Fruit fly (Drosophila melanogaster) whole organism, embryonic: Measurements from ENCODE around the gene Df31.

Experiments
- Atf-2 ChIP-seq: fragments of 200-800 bp; sonication (Bioruptor generic); optimal IDR thresholded peaks from 2 replicates; lab custom pipeline; 2016; ENCODE audit warnings: missing biosample characterization, missing genetic modification characterization
- B-H1 ChIP-seq: fragments of 200-800 bp; sonication (Bioruptor generic); IDR thresholded peaks from 3 replicates; pipeline ENCODE4 v1.3.6; 2022; ENCODE audit warnings: missing biosample characterization, missing genetic modification characterization
- Bgb ChIP-seq: fragments of 200-800 bp; sonication (Bioruptor generic); IDR thresholded peaks from 2 replicates; pipeline ENCODE4 v1.3.6; 2022; ENCODE audit warnings: missing biosample characterization, missing genetic modification characterization; ENCODE audit not compliant: partially characterized antibody
- C15 ChIP-seq: fragments of 200-800 bp; sonication (Bioruptor generic); IDR thresholded peaks from 3 replicates; pipeline ENCODE4 v1.3.6; 2022; ENCODE audit warnings: missing biosample characterization, missing genetic modification characterization
- CG10274 ChIP-seq: fragments of 200-800 bp; sonication (Bioruptor generic); optimal IDR thresholded peaks from 3 replicates; lab custom pipeline; 2017; ENCODE audit warnings: missing biosample characterization, mild to moderate bottlenecking, missing genetic modification characterization
- CG10462 ChIP-seq: fragments of 200-800 bp; sonication (Bioruptor generic); optimal IDR thresholded peaks from 2 replicates; lab custom pipeline; 2016; ENCODE audit warnings: missing biosample characterization, missing genetic modification characterization
- CG11398 ChIP-seq: fragments of 200-800 bp; sonication (Bioruptor generic); optimal IDR thresholded peaks from 2 replicates; lab custom pipeline; 2016; ENCODE audit warnings: missing biosample characterization, missing genetic modification characterization
- CG11560 ChIP-seq: fragments of 200-800 bp; sonication (Bioruptor generic); IDR thresholded peaks from 3 replicates; pipeline ENCODE4 v1.3.6; 2022; ENCODE audit warnings: missing biosample characterization, missing genetic modification characterization
- CG12391 ChIP-seq: fragments of 200-800 bp; sonication (Bioruptor generic); optimal IDR thresholded peaks from 3 replicates; lab custom pipeline; 2018; ENCODE audit warnings: missing biosample characterization, mild to moderate bottlenecking, missing genetic modification characterization, moderate library complexity
- CG13894 ChIP-seq: fragments of 200-800 bp; sonication (Bioruptor generic); optimal IDR thresholded peaks from 3 replicates; lab custom pipeline; 2018; ENCODE audit warnings: missing biosample characterization, mild to moderate bottlenecking, missing genetic modification characterization, moderate library complexity
- CG14014 ChIP-seq: fragments of 200-800 bp; sonication (Bioruptor generic); IDR thresholded peaks from 2 replicates; pipeline ENCODE4 v1.3.6; 2022; ENCODE audit warnings: missing biosample characterization, missing genetic modification characterization
- CG17385 ChIP-seq: fragments of 200-800 bp; sonication (Bioruptor generic); optimal IDR thresholded peaks from 3 replicates; lab custom pipeline; 2018; ENCODE audit warnings: missing biosample characterization, mild to moderate bottlenecking, missing genetic modification characterization
- CG31441 ChIP-seq: fragments of 200-800 bp; sonication (Bioruptor generic); IDR thresholded peaks from 2 replicates; pipeline ENCODE4 v1.3.6; 2022; ENCODE audit warnings: missing biosample characterization, missing genetic modification characterization
- CG33213 ChIP-seq: fragments of 200-800 bp; sonication (Bioruptor generic); optimal IDR thresholded peaks from 3 replicates; lab custom pipeline; 2016; ENCODE audit warnings: missing biosample characterization, missing genetic modification characterization
- CG33557 ChIP-seq: fragments of 200-800 bp; sonication (Bioruptor generic); optimal IDR thresholded peaks from 2 replicates; lab custom pipeline; 2019; ENCODE audit warnings: missing biosample characterization, mild to moderate bottlenecking, missing genetic modification characterization, moderate library complexity
- CG34422 ChIP-seq: fragments of 200-800 bp; sonication (Bioruptor generic); IDR thresholded peaks from 3 replicates; pipeline ENCODE4 v1.3.6; 2022; ENCODE audit warnings: missing biosample characterization, missing genetic modification characterization
- CG3726 ChIP-seq: fragments of 200-800 bp; sonication (Bioruptor generic); IDR thresholded peaks from 3 replicates; pipeline ENCODE4, ENCODE4 v1.3.6; 2022; ENCODE audit warnings: missing biosample characterization, missing genetic modification characterization
- CG42726 ChIP-seq: fragments of 200-800 bp; sonication (Bioruptor generic); IDR thresholded peaks from 2 replicates; pipeline ENCODE4 v1.3.6; 2022; ENCODE audit warnings: missing biosample characterization, missing genetic modification characterization; ENCODE audit not compliant: partially characterized antibody
- CG43689 ChIP-seq: fragments of 200-800 bp; sonication (Bioruptor generic); IDR thresholded peaks from 2 replicates; pipeline ENCODE4 v1.3.6; 2022; ENCODE audit warnings: missing biosample characterization, missing genetic modification characterization
- CG4707 ChIP-seq: fragments of 200-800 bp; sonication (Bioruptor generic); optimal IDR thresholded peaks from 2 replicates; lab custom pipeline; 2018; ENCODE audit warnings: missing biosample characterization, mild to moderate bottlenecking, missing genetic modification characterization, moderate library complexity
- CG6272 ChIP-seq: fragments of 200-800 bp; sonication (Bioruptor generic); IDR thresholded peaks from 2 replicates; pipeline ENCODE4 v1.3.6; 2022; ENCODE audit warnings: missing biosample characterization, missing genetic modification characterization
- CG8290 ChIP-seq, 3 experiments: fragments of 200-800 bp; sonication (Bioruptor generic); optimal IDR thresholded peaks; 2 replicates each; lab custom pipeline; 2016 to 2019; ENCODE audit warnings: missing biosample characterization in 3 of 3, missing genetic modification characterization in 3 of 3, mild to moderate bottlenecking in 2 of 3, moderate library complexity in 1 of 3
- CG9609 ChIP-seq: fragments of 200-800 bp; sonication (Bioruptor generic); optimal IDR thresholded peaks from 3 replicates; lab custom pipeline; 2016; ENCODE audit warnings: missing biosample characterization, missing genetic modification characterization
- CTCF ChIP-seq: fragments of 200-800 bp; sonication (Bioruptor generic); optimal IDR thresholded peaks from 2 replicates; lab custom pipeline; 2017; ENCODE audit warnings: missing biosample characterization, mild to moderate bottlenecking, missing genetic modification characterization, moderate library complexity
- Dref ChIP-seq: fragments of 200-800 bp; sonication (Bioruptor generic); IDR thresholded peaks from 2 replicates; pipeline ENCODE4 v1.3.6; 2022; ENCODE audit warnings: missing biosample characterization, missing genetic modification characterization
- E2f1 ChIP-seq: fragments of 200-800 bp; sonication (Bioruptor generic); IDR thresholded peaks from 2 replicates; pipeline ENCODE4 v1.3.6; 2022; ENCODE audit warnings: missing biosample characterization, missing genetic modification characterization
- Elba2 ChIP-seq: fragments of 200-800 bp; sonication (Bioruptor generic); optimal IDR thresholded peaks from 3 replicates; lab custom pipeline; 2016; ENCODE audit warnings: missing biosample characterization, missing genetic modification characterization
- Meics ChIP-seq: fragments of 200-800 bp; sonication (Bioruptor generic); optimal IDR thresholded peaks from 2 replicates; lab custom pipeline; 2017; ENCODE audit warnings: missing biosample characterization, mild to moderate bottlenecking, missing genetic modification characterization
- PHDP ChIP-seq: fragments of 200-800 bp; sonication (Bioruptor generic); optimal IDR thresholded peaks from 3 replicates; lab custom pipeline; 2018; ENCODE audit warnings: missing biosample characterization, mild to moderate bottlenecking, missing genetic modification characterization, moderate library complexity
- Pdp1 ChIP-seq, 2 experiments: fragments of 200-800 bp; sonication (Bioruptor generic); optimal IDR thresholded peaks; 3 replicates each; lab custom pipeline; 2016; ENCODE audit warnings: missing biosample characterization in 2 of 2, missing genetic modification characterization in 2 of 2, mild to moderate bottlenecking in 1 of 2, moderate library complexity in 1 of 2
- Stat92E ChIP-seq, 3 experiments: fragments of >200 bp in 2 of 3; fragments of 200-800 bp in 1 of 3; sonication (Bioruptor generic) in 1 of 3; optimal IDR thresholded peaks; 2 replicates each; lab custom pipeline; 2017 to 2019; ENCODE audit warnings: missing biosample characterization in 3 of 3, missing genetic modification characterization in 3 of 3, mild to moderate bottlenecking in 1 of 3, moderate library complexity in 1 of 3
- az2 ChIP-seq: fragments of 200-800 bp; sonication (Bioruptor generic); optimal IDR thresholded peaks from 3 replicates; lab custom pipeline; 2016; ENCODE audit warnings: missing biosample characterization, missing genetic modification characterization
- bsh ChIP-seq, 2 experiments: fragments of 200-800 bp; sonication (Bioruptor generic); optimal IDR thresholded peaks; 2 replicates each; lab custom pipeline; 2017 to 2018; ENCODE audit warnings: mild to moderate bottlenecking in 2 of 2, missing biosample characterization in 2 of 2, missing genetic modification characterization in 2 of 2, moderate library complexity in 1 of 2
- chm ChIP-seq: fragments of 200-800 bp; sonication (Bioruptor generic); IDR thresholded peaks from 2 replicates; pipeline ENCODE4 v1.3.6; 2022; ENCODE audit warnings: missing biosample characterization, missing genetic modification characterization
- croc ChIP-seq: fragments of 200-800 bp; sonication (Bioruptor generic); conservative IDR thresholded peaks from 3 replicates; pipeline ENCODE4 v1.3.6; 2022; ENCODE audit warnings: missing biosample characterization, missing genetic modification characterization
- dati ChIP-seq: fragments of 200-800 bp; sonication (Bioruptor generic); IDR thresholded peaks from 2 replicates; pipeline ENCODE4 v1.3.6; 2022; ENCODE audit warnings: missing biosample characterization, missing genetic modification characterization
- dimm ChIP-seq: fragments of 200-800 bp; sonication (Bioruptor generic); IDR thresholded peaks from 2 replicates; pipeline ENCODE4 v1.3.6; 2022; ENCODE audit warnings: missing biosample characterization, missing genetic modification characterization
- emc ChIP-seq: fragments of 200-800 bp; sonication (Bioruptor generic); optimal IDR thresholded peaks from 2 replicates; lab custom pipeline; 2016; ENCODE audit warnings: missing biosample characterization, missing genetic modification characterization
- eve ChIP-seq, 2 experiments: fragments of >200 bp; optimal IDR thresholded peaks; 2 replicates each; lab custom pipeline; 2017; ENCODE audit warnings: missing biosample characterization in 2 of 2, missing genetic modification characterization in 2 of 2
- hth ChIP-seq: fragments of >200 bp; optimal IDR thresholded peaks from 2 replicates; lab custom pipeline; 2017; ENCODE audit warnings: inconsistent platforms
- inv ChIP-seq: fragments of 200-800 bp; sonication (Bioruptor generic); IDR thresholded peaks from 2 replicates; pipeline ENCODE4 v1.3.6; 2022; ENCODE audit warnings: missing biosample characterization, missing genetic modification characterization; ENCODE audit not compliant: partially characterized antibody
- ken ChIP-seq: fragments of 200-800 bp; sonication (Bioruptor generic); IDR thresholded peaks from 3 replicates; pipeline ENCODE4 v1.3.6; 2022; ENCODE audit warnings: missing biosample characterization, missing genetic modification characterization
- mam ChIP-seq: fragments of 200-800 bp; sonication (Bioruptor generic); optimal IDR thresholded peaks from 3 replicates; lab custom pipeline; 2016; ENCODE audit warnings: missing biosample characterization, missing genetic modification characterization
- oc ChIP-seq: fragments of 200-800 bp; sonication (Bioruptor generic); optimal IDR thresholded peaks from 2 replicates; lab custom pipeline; 2018; ENCODE audit warnings: missing biosample characterization, mild to moderate bottlenecking, missing genetic modification characterization, moderate library complexity
- odd ChIP-seq: fragments of 200-800 bp; sonication (Bioruptor generic); optimal IDR thresholded peaks from 2 replicates; lab custom pipeline; 2017; ENCODE audit warnings: missing biosample characterization, mild to moderate bottlenecking, missing genetic modification characterization
- pzg ChIP-seq: fragments of 200-800 bp; sonication (Bioruptor generic); optimal IDR thresholded peaks from 3 replicates; lab custom pipeline; 2018; ENCODE audit warnings: missing biosample characterization, mild to moderate bottlenecking, missing genetic modification characterization, moderate library complexity
- sd ChIP-seq: fragments of 200-800 bp; sonication (Bioruptor generic); optimal IDR thresholded peaks from 3 replicates; lab custom pipeline; 2018; ENCODE audit warnings: missing biosample characterization, mild to moderate bottlenecking, missing genetic modification characterization, moderate library complexity
- seq ChIP-seq: fragments of 200-800 bp; sonication (Bioruptor generic); IDR thresholded peaks from 2 replicates; pipeline ENCODE4 v1.3.6; 2022; ENCODE audit warnings: missing biosample characterization, missing genetic modification characterization
- sisA ChIP-seq: fragments of 200-800 bp; sonication (Bioruptor generic); IDR thresholded peaks from 2 replicates; pipeline ENCODE4 v1.3.6; 2022; ENCODE audit warnings: missing biosample characterization, missing genetic modification characterization
- sr ChIP-seq: fragments of 200-800 bp; sonication (Bioruptor generic); IDR thresholded peaks from 3 replicates; pipeline ENCODE4 v1.3.6; 2022; ENCODE audit warnings: missing biosample characterization, missing genetic modification characterization
- tap ChIP-seq: fragments of 200-800 bp; optimal IDR thresholded peaks from 3 replicates; lab custom pipeline; 2019; ENCODE audit warnings: missing biosample characterization, mild to moderate bottlenecking, missing genetic modification characterization, moderate library complexity
- zfh1 ChIP-seq: fragments of 200-800 bp; sonication (Bioruptor generic); IDR thresholded peaks from 3 replicates; pipeline ENCODE4 v1.3.6; 2022; ENCODE audit warnings: missing biosample characterization, missing genetic modification characterization

Df31 gene

DNA sequence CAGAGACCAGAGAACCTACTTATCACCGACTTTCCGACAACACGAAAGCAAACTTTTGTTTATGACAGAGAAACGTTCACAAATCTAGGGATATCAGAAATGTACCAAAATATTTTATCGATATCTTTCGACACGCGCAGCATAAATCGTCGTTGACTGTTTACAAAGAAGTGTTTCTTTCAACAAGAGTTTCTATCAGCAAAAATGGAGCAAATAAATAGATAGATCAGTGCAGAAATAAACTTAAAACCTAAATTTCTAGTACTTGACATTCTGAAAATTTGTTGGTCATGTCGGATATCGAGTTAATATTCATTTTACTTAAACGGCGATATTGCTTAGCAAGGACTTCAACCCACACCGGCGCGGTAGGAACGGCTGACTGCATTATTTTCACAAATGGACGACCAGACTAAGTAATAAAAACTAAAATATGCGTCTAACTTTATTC is 47.8 kb upstream of the Df31 start, which contains the start of gene CG2225 (continued):
- TF ChIP-seq mam (no peak), Pdp1 (GFP tag; optimal IDR thresholded peaks at IDR 0.05; lab: Kevin White, UChicago) (no peak), zfh1 (no peak), B-H1 (GFP tag; lab: Robert Waterston, UW) (no peak), CG17385 (GFP tag; lab: Kevin White, UChicago) (no peak), dimm (GFP tag; lab: Robert Waterston, UW) (no peak), bsh (GFP tag; optimal IDR thresholded peaks at IDR 0.05; lab: Kevin White, UChicago) (no peak), sisA (GFP tag; lab: Robert Waterston, UW) (no peak), CG34422 (no peak), Meics (GFP tag; lab: Kevin White, UChicago) (no peak), CG10274 (GFP tag; lab: Kevin White, UChicago) (no peak), ken (no peak), seq (no peak), CG13894 (tag; lab: Kevin White, UChicago) (peak; percentile 22), inv (GFP tag; lab: Robert Waterston, UW) (peak; percentile 56; the same call in 1 of the 2 replicates), az2 (GFP tag; lab: Kevin White, UChicago) (no peak), dati (GFP tag; lab: Robert Waterston, UW) (no peak), sd (peak; percentile 9), CG10462 (no peak), Atf-2 (GFP tag; lab: Kevin White, UChicago) (no peak), hth (lab: Kevin White, UChicago) (no peak), Dref (GFP tag; lab: Robert Waterston, UW) (peak; percentile 57), Elba2 (no peak), CG31441 (GFP tag; lab: Robert Waterston, UW) (no peak), CG11560 (tag; lab: Robert Waterston, UW) (no peak), E2f1 (GFP tag; lab: Robert Waterston, UW) (no peak), CG3726 (GFP tag; lab: Robert Waterston, UW) (no peak), CG33557 (GFP tag; lab: Kevin White, UChicago) (no peak), CG33213 (GFP tag; lab: Kevin White, UChicago) (no peak), Bgb (GFP tag; lab: Robert Waterston, UW) (peak; percentile 69), oc (no peak), pzg (GFP tag; lab: Kevin White, UChicago) (peak; percentile 43), CG43689 (no peak), CG8290 (GFP tag; optimal IDR thresholded peaks at IDR 0.05; lab: Kevin White, UChicago) (no peak), CG8290 (tag; optimal IDR thresholded peaks at IDR 0.05; lab: Kevin White, UChicago) (peak in 1 of 2 experiments; percentile 37), sr (no peak), CG4707 (GFP tag; lab: Kevin White, UChicago) (no peak), eve (GFP tag; optimal IDR thresholded peaks at IDR 0.05; lab: Kevin White, UChicago) (no peak), tap (tag; lab: Kevin White, UChicago) (no peak), CG11398 (no peak), PHDP (tag; lab: Kevin White, UChicago) (no peak), CG6272 (GFP tag; lab: Robert Waterston, UW) (no peak), croc (GFP tag; lab: Robert Waterston, UW) (no peak), emc (GFP tag; lab: Kevin White, UChicago) (no peak), C15 (GFP tag; lab: Robert Waterston, UW) (no peak), Stat92E (GFP tag; optimal IDR thresholded peaks at IDR 0.05; lab: Kevin White, UChicago) (no peak), chm (no peak), CG12391 (tag; lab: Kevin White, UChicago) (no peak), CG42726 (GFP tag; lab: Robert Waterston, UW) (no peak), CTCF (peak; percentile 74), CG14014 (GFP tag; lab: Robert Waterston, UW) (no peak), odd (no peak), CG9609 (GFP tag; lab: Kevin White, UChicago) (peak; percentile 18)
